Worm (Caenorhabditis elegans) whole organism, late embryonic: ENCODE data around the gene mel-11.

ENCODE experiments used
- ama-1 ChIP-seq: fragments of 150-350 bp; optimal IDR thresholded peaks from 2 replicates; lab custom pipeline; 2014
- ceh-19 ChIP-seq: fragments of 200-800 bp; sonication (Bioruptor generic); optimal IDR thresholded peaks from 2 replicates; lab custom pipeline; 2018; ENCODE audit warnings: mild to moderate bottlenecking, missing genetic modification characterization, missing compliant biosample characterization
- ceh-45 ChIP-seq: fragments of 200-800 bp; sonication (Bioruptor generic); IDR thresholded peaks from 2 replicates; pipeline ENCODE4 v1.3.6; 2022; ENCODE audit warnings: missing genetic modification reagents, missing genetic modification characterization, missing compliant biosample characterization
- fkh-10 ChIP-seq: fragments of 150-350 bp; optimal IDR thresholded peaks from 2 replicates; lab custom pipeline; 2014; ENCODE audit warnings: missing biosample characterization, missing genetic modification reagents, missing genetic modification characterization
- pat-9 ChIP-seq: fragments of 200-800 bp; sonication (Bioruptor generic); optimal IDR thresholded peaks from 2 replicates; lab custom pipeline; 2018; ENCODE audit warnings: mild to moderate bottlenecking, missing genetic modification characterization, moderate library complexity, missing compliant biosample characterization
- pha-4 ChIP-seq: fragments of 150-350 bp; optimal IDR thresholded peaks from 2 replicates; lab custom pipeline; 2018; ENCODE audit warnings: missing biosample characterization, missing genetic modification reagents, missing genetic modification characterization
- ref-2 ChIP-seq: sonication (generic microtip); optimal IDR thresholded peaks from 2 replicates; lab custom pipeline; 2016; ENCODE audit warnings: missing genetic modification characterization, missing compliant biosample characterization
- sox-4 ChIP-seq: sonication (generic microtip); optimal IDR thresholded peaks from 2 replicates; lab custom pipeline; 2017; ENCODE audit warnings: mild to moderate bottlenecking, missing genetic modification characterization, inconsistent platforms, missing compliant biosample characterization
- tbx-2 ChIP-seq: sonication (generic microtip); optimal IDR thresholded peaks from 2 replicates; lab custom pipeline; 2016; ENCODE audit warnings: missing genetic modification characterization, missing compliant biosample characterization
- ttx-3 ChIP-seq: sonication (generic microtip); optimal IDR thresholded peaks from 2 replicates; lab custom pipeline; 2016; ENCODE audit warnings: missing genetic modification reagents, missing genetic modification characterization, missing compliant biosample characterization
- unc-55 ChIP-seq: sonication (generic microtip); optimal IDR thresholded peaks from 2 replicates; lab custom pipeline; 2017; ENCODE audit warnings: missing biosample characterization, missing genetic modification reagents, missing genetic modification characterization

DNA sequence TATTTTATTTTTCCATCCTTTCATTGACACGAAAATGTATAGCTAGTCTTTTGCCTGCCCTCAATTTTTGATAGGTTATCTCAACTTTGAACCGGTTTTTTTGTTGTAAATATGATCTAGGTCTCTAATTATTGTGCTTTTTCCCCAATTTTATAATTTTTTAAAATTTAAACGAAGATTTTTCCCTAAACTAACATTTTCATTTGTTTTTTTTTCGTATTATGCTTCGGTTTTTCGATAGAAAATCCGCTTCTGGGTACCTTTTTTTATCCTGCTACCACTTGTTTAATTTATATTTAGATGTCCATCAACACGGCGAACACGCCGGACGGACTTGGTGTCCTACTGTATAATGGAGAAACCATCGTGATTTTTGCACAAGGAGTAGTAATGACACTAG is 28.9 kb upstream of the mel-11 start, which contains the start of gene wbp-2:
- TF ChIP-seq ttx-3 (tag; lab: Kevin White, UChicago) (no peak), ceh-45 (GFP tag; lab: Robert Waterston, UW) (no peak), unc-55 (no peak), ama-1 (lab: Kevin White, UChicago) (no peak), ref-2 (tag; lab: Kevin White, UChicago) (no peak), pha-4 (no peak), ceh-19 (GFP tag; lab: Kevin White, UChicago) (no peak), tbx-2 (no peak), fkh-10 (GFP tag; lab: Kevin White, UChicago) (no peak), sox-4 (tag; lab: Kevin White, UChicago) (no peak), pat-9 (tag; lab: Kevin White, UChicago) (no peak)
